Fruit fly (Drosophila melanogaster) whole organism, embryonic: Measurements from ENCODE around the gene CG6414.
A peak's percentile ranks its signal among the peaks of the same experiment; 100 is the strongest.

Source experiments
- Blimp-1 ChIP-seq: fragments of 200-800 bp; sonication (Bioruptor generic); optimal IDR thresholded peaks from 3 replicates; lab custom pipeline; 2018; ENCODE audit warnings: missing biosample characterization, missing genetic modification characterization, mild to moderate bottlenecking, moderate library complexity, missing genetic modification reagents
- CG11398 ChIP-seq: fragments of 200-800 bp; sonication (Bioruptor generic); optimal IDR thresholded peaks from 2 replicates; lab custom pipeline; 2016; ENCODE audit warnings: missing biosample characterization, missing genetic modification characterization
- CG11504 ChIP-seq: fragments of 200-800 bp; sonication (Bioruptor generic); optimal IDR thresholded peaks from 3 replicates; lab custom pipeline; 2019; ENCODE audit warnings: missing biosample characterization, mild to moderate bottlenecking, missing genetic modification characterization, moderate library complexity
- CG11695 ChIP-seq: fragments of 200-800 bp; sonication (Bioruptor generic); IDR thresholded peaks from 3 replicates; pipeline ENCODE4 v1.3.6; 2022; ENCODE audit warnings: missing biosample characterization, missing genetic modification characterization
- CG12071 ChIP-seq: fragments of 200-800 bp; sonication (Bioruptor generic); optimal IDR thresholded peaks from 3 replicates; lab custom pipeline; 2018; ENCODE audit warnings: missing biosample characterization, mild to moderate bottlenecking, missing genetic modification characterization
- CG12659 ChIP-seq: fragments of 200-800 bp; sonication (Bioruptor generic); optimal IDR thresholded peaks from 3 replicates; lab custom pipeline; 2017; ENCODE audit warnings: mild to moderate bottlenecking, missing biosample characterization, missing genetic modification reagents, missing genetic modification characterization
- CG13424 ChIP-seq: fragments of 200-800 bp; sonication (Bioruptor generic); optimal IDR thresholded peaks from 2 replicates; lab custom pipeline; 2019; ENCODE audit warnings: missing biosample characterization, mild to moderate bottlenecking, missing genetic modification characterization, moderate library complexity
- CG15269 ChIP-seq: fragments of 200-800 bp; sonication (Bioruptor generic); optimal IDR thresholded peaks from 2 replicates; lab custom pipeline; 2018; ENCODE audit warnings: missing biosample characterization, mild to moderate bottlenecking, missing genetic modification characterization, moderate library complexity
- CG1603 ChIP-seq: fragments of 200-800 bp; sonication (Bioruptor generic); optimal IDR thresholded peaks from 2 replicates; lab custom pipeline; 2019; ENCODE audit warnings: missing biosample characterization, mild to moderate bottlenecking, missing genetic modification characterization, moderate library complexity
- CG17359 ChIP-seq: fragments of 200-800 bp; sonication (Bioruptor generic); optimal IDR thresholded peaks from 3 replicates; lab custom pipeline; 2018; ENCODE audit warnings: missing biosample characterization, mild to moderate bottlenecking, missing genetic modification characterization, moderate library complexity
- CG17612 ChIP-seq: fragments of 200-800 bp; sonication (Bioruptor generic); IDR thresholded peaks from 2 replicates; pipeline ENCODE4 v1.3.6; 2022; ENCODE audit warnings: missing biosample characterization, missing genetic modification characterization
- CG2129 ChIP-seq: fragments of 200-800 bp; sonication (Bioruptor generic); IDR thresholded peaks from 2 replicates; pipeline ENCODE4 v1.3.6; 2022; ENCODE audit warnings: missing biosample characterization, missing genetic modification characterization; ENCODE audit not compliant: partially characterized antibody
- CG30403 ChIP-seq: fragments of 200-800 bp; sonication (Bioruptor generic); optimal IDR thresholded peaks from 3 replicates; lab custom pipeline; 2016; ENCODE audit warnings: missing biosample characterization, missing genetic modification characterization
- CG4820 ChIP-seq: fragments of 200-800 bp; sonication (Bioruptor generic); optimal IDR thresholded peaks from 3 replicates; lab custom pipeline; 2016; ENCODE audit warnings: missing biosample characterization, missing genetic modification characterization
- CG5245 ChIP-seq: fragments of 200-800 bp; sonication (Bioruptor generic); optimal IDR thresholded peaks from 3 replicates; lab custom pipeline; 2016; ENCODE audit warnings: missing biosample characterization, missing genetic modification characterization
- CG7556 ChIP-seq: fragments of 200-800 bp; sonication (Bioruptor generic); optimal IDR thresholded peaks from 2 replicates; lab custom pipeline; 2017; ENCODE audit warnings: missing biosample characterization, mild to moderate bottlenecking, missing genetic modification characterization
- CG8924 ChIP-seq: fragments of 200-800 bp; optimal IDR thresholded peaks from 3 replicates; lab custom pipeline; 2019; ENCODE audit warnings: missing biosample characterization, mild to moderate bottlenecking, missing genetic modification characterization, moderate library complexity
- CG9797 ChIP-seq: fragments of 200-800 bp; sonication (Bioruptor generic); optimal IDR thresholded peaks from 3 replicates; lab custom pipeline; 2018; ENCODE audit warnings: missing biosample characterization, mild to moderate bottlenecking, missing genetic modification characterization
- CkIIα-i1 ChIP-seq: fragments of 200-800 bp; sonication (Bioruptor generic); IDR thresholded peaks from 2 replicates; pipeline ENCODE4 v1.3.6; 2022; ENCODE audit warnings: missing biosample characterization, missing genetic modification characterization
- CoRest ChIP-seq: fragments of 200-800 bp; sonication (Bioruptor generic); optimal IDR thresholded peaks from 3 replicates; lab custom pipeline; 2018; ENCODE audit warnings: missing biosample characterization, mild to moderate bottlenecking, missing genetic modification characterization, moderate library complexity
- Fer3 ChIP-seq: fragments of 200-800 bp; sonication (Bioruptor generic); optimal IDR thresholded peaks from 2 replicates; lab custom pipeline; 2018; ENCODE audit warnings: missing biosample characterization, mild to moderate bottlenecking, missing genetic modification characterization, moderate library complexity
- Med ChIP-seq: fragments of 200-800 bp; sonication (Bioruptor generic); peaks from one replicate; lab custom pipeline; 2016; ENCODE audit warnings: missing biosample characterization, missing genetic modification characterization, mild to moderate bottlenecking, inconsistent platforms, moderate library complexity
- Mes4 ChIP-seq: fragments of 200-800 bp; sonication (Bioruptor generic); optimal IDR thresholded peaks from 2 replicates; lab custom pipeline; 2016; ENCODE audit warnings: missing biosample characterization, missing genetic modification characterization
- Oli ChIP-seq: fragments of 200-800 bp; sonication (Bioruptor generic); optimal IDR thresholded peaks from 2 replicates; lab custom pipeline; 2018; ENCODE audit warnings: missing biosample characterization, mild to moderate bottlenecking, missing genetic modification characterization, moderate library complexity
- Ptx1 ChIP-seq: fragments of 200-800 bp; sonication (Bioruptor generic); IDR thresholded peaks from 2 replicates; pipeline ENCODE4 v1.3.6; 2022; ENCODE audit warnings: missing biosample characterization, missing genetic modification characterization
- Sox102F ChIP-seq: fragments of 200-800 bp; sonication (Bioruptor generic); optimal IDR thresholded peaks from 2 replicates; lab custom pipeline; 2018; ENCODE audit warnings: missing biosample characterization, mild to moderate bottlenecking, missing genetic modification characterization, moderate library complexity
- az2 ChIP-seq: fragments of 200-800 bp; sonication (Bioruptor generic); optimal IDR thresholded peaks from 3 replicates; lab custom pipeline; 2016; ENCODE audit warnings: missing biosample characterization, missing genetic modification characterization
- bcd ChIP-seq: fragments of 200-800 bp; sonication (Bioruptor generic); optimal IDR thresholded peaks from 2 replicates; lab custom pipeline; 2017; ENCODE audit warnings: missing biosample characterization, mild to moderate bottlenecking, missing genetic modification characterization
- bsh ChIP-seq, 2 experiments: fragments of 200-800 bp; sonication (Bioruptor generic); optimal IDR thresholded peaks; 2 replicates each; lab custom pipeline; 2017 to 2018; ENCODE audit warnings: mild to moderate bottlenecking in 2 of 2, missing biosample characterization in 2 of 2, missing genetic modification characterization in 2 of 2, moderate library complexity in 1 of 2
- cg ChIP-seq: fragments of 200-800 bp; sonication (Bioruptor generic); optimal IDR thresholded peaks from 3 replicates; lab custom pipeline; 2019; ENCODE audit warnings: missing biosample characterization, mild to moderate bottlenecking, missing genetic modification characterization, moderate library complexity
- dimm ChIP-seq: fragments of 200-800 bp; sonication (Bioruptor generic); IDR thresholded peaks from 2 replicates; pipeline ENCODE4 v1.3.6; 2022; ENCODE audit warnings: missing biosample characterization, missing genetic modification characterization
- dysf ChIP-seq: fragments of 200-800 bp; sonication (Bioruptor generic); IDR thresholded peaks from 3 replicates; pipeline ENCODE4 v1.3.6; 2022; ENCODE audit warnings: missing biosample characterization, missing genetic modification characterization
- esg ChIP-seq: fragments of 200-800 bp; sonication (Bioruptor generic); conservative IDR thresholded peaks from 2 replicates; pipeline ENCODE4 v1.3.6; 2022; ENCODE audit warnings: missing biosample characterization, missing genetic modification characterization
- fd96Cb ChIP-seq: fragments of 200-800 bp; sonication (Bioruptor generic); optimal IDR thresholded peaks from 2 replicates; lab custom pipeline; 2018; ENCODE audit warnings: missing biosample characterization, mild to moderate bottlenecking, missing genetic modification characterization, moderate library complexity
- fu2 ChIP-seq: fragments of 200-800 bp; sonication (Bioruptor generic); optimal IDR thresholded peaks from 2 replicates; lab custom pipeline; 2016; ENCODE audit warnings: missing biosample characterization, missing genetic modification characterization
- gcm2 ChIP-seq: fragments of 200-800 bp; sonication (Bioruptor generic); optimal IDR thresholded peaks from 2 replicates; lab custom pipeline; 2016; ENCODE audit warnings: missing biosample characterization, missing genetic modification characterization
- hkb ChIP-seq, 2 experiments: fragments of 200-800 bp in 1 of 2; fragments of >200 bp in 1 of 2; sonication (Bioruptor generic) in 1 of 2; IDR thresholded peaks in 1 of 2; optimal IDR thresholded peaks in 1 of 2; 2 replicates each; pipeline versions ENCODE4 v1.3.6 to Lab custom; 2017 to 2022; ENCODE audit warnings: missing biosample characterization in 1 of 2, missing genetic modification characterization in 1 of 2
- jing ChIP-seq: fragments of 200-800 bp; sonication (Bioruptor generic); optimal IDR thresholded peaks from 2 replicates; lab custom pipeline; 2018; ENCODE audit warnings: missing biosample characterization, mild to moderate bottlenecking, missing genetic modification characterization
- ken ChIP-seq: fragments of 200-800 bp; sonication (Bioruptor generic); IDR thresholded peaks from 3 replicates; pipeline ENCODE4 v1.3.6; 2022; ENCODE audit warnings: missing biosample characterization, missing genetic modification characterization
- nom ChIP-seq: fragments of 200-800 bp; sonication (Bioruptor generic); optimal IDR thresholded peaks from 2 replicates; lab custom pipeline; 2017; ENCODE audit warnings: missing biosample characterization, missing genetic modification characterization, mild to moderate bottlenecking, moderate library complexity, missing genetic modification reagents
- phol ChIP-seq: fragments of 200-800 bp; sonication (Bioruptor generic); optimal IDR thresholded peaks from 3 replicates; lab custom pipeline; 2018; ENCODE audit warnings: missing biosample characterization, mild to moderate bottlenecking, missing genetic modification characterization, moderate library complexity
- prd ChIP-seq, 3 experiments: fragments of >200 bp in 2 of 3; fragments of 200-800 bp in 1 of 3; sonication (Bioruptor generic) in 1 of 3; optimal IDR thresholded peaks in 2 of 3; IDR thresholded peaks in 1 of 3; 2 replicates in 2 of 3; 3 replicates in 1 of 3; pipeline versions ENCODE4 v1.3.6 to Lab custom; 2017 to 2022; ENCODE audit warnings: missing biosample characterization in 1 of 3, missing genetic modification characterization in 1 of 3
- pzg ChIP-seq: fragments of 200-800 bp; sonication (Bioruptor generic); optimal IDR thresholded peaks from 3 replicates; lab custom pipeline; 2018; ENCODE audit warnings: missing biosample characterization, mild to moderate bottlenecking, missing genetic modification characterization, moderate library complexity
- stc ChIP-seq: fragments of 200-800 bp; sonication (Bioruptor generic); IDR thresholded peaks from 2 replicates; pipeline ENCODE4 v1.3.6; 2022; ENCODE audit warnings: missing biosample characterization, missing genetic modification characterization
- tap ChIP-seq: fragments of 200-800 bp; optimal IDR thresholded peaks from 3 replicates; lab custom pipeline; 2019; ENCODE audit warnings: missing biosample characterization, mild to moderate bottlenecking, missing genetic modification characterization, moderate library complexity
- tll ChIP-seq, 2 experiments: fragments of 200-800 bp in 1 of 2; fragments of >200 bp in 1 of 2; sonication (Bioruptor generic) in 1 of 2; optimal IDR thresholded peaks; 2 replicates each; lab custom pipeline; 2017 to 2019; ENCODE audit warnings: missing biosample characterization in 2 of 2, missing genetic modification characterization in 2 of 2, mild to moderate bottlenecking in 1 of 2, moderate library complexity in 1 of 2
- vnd ChIP-seq: fragments of 200-800 bp; sonication (Bioruptor generic); IDR thresholded peaks from 3 replicates; pipeline ENCODE4 v1.3.6; 2022; ENCODE audit warnings: missing biosample characterization, missing genetic modification characterization; ENCODE audit not compliant: partially characterized antibody
- vvl ChIP-seq: fragments of 200-800 bp; sonication (Bioruptor generic); IDR thresholded peaks from 2 replicates; pipeline ENCODE4 v1.3.6; 2022; ENCODE audit warnings: missing biosample characterization, missing genetic modification characterization

CG6414 gene

dm6 chrX:3931669-3932068, 39.5 kb downstream of the CG6414 start (continued):
- TF ChIP-seq Mes4, result no peak
- TF ChIP-seq Fer3 (tag; lab: Kevin White, UChicago), result no peak
- no peak for TF ChIP-seq CG17612 (GFP tag; lab: Robert Waterston, UW)
- peak; percentile 21 for TF ChIP-seq CG13424 (tag; lab: Kevin White, UChicago)
- TF ChIP-seq CG4820, result peak; percentile 5
- TF ChIP-seq dimm (GFP tag; lab: Robert Waterston, UW), result no peak
- peak; percentile 17 for TF ChIP-seq CoRest
- peak; percentile 17 for TF ChIP-seq bcd (GFP tag; lab: Kevin White, UChicago)
- TF ChIP-seq CG11398 (GFP tag; lab: Kevin White, UChicago), result no peak
- TF ChIP-seq Sox102F (GFP tag; lab: Kevin White, UChicago), result peak; percentile 44
- TF ChIP-seq CG11504 (tag; lab: Kevin White, UChicago), result peak; percentile 59
- no peak for TF ChIP-seq tll (GFP tag; optimal IDR thresholded peaks at IDR 0.05; lab: Kevin White, UChicago)
- 0 out of 3 replicates have a peak, but pooled peaks have one; percentile 31 for TF ChIP-seq dysf (GFP tag; lab: Robert Waterston, UW)
- TF ChIP-seq tap, result no peak
- peak; percentile 40; the same call in 1 of the 2 replicates for TF ChIP-seq vvl (GFP tag; lab: Robert Waterston, UW)
- peak; percentile 33 for TF ChIP-seq az2 (GFP tag; lab: Kevin White, UChicago)
- no peak for TF ChIP-seq CG9797 (GFP tag; lab: Kevin White, UChicago)
- peak; percentile 5 for TF ChIP-seq jing (GFP tag; lab: Kevin White, UChicago)
- TF ChIP-seq Ptx1 (GFP tag; lab: Robert Waterston, UW), result peak; percentile 42
- no peak for TF ChIP-seq fu2 (GFP tag; lab: Kevin White, UChicago)
- TF ChIP-seq Blimp-1 (GFP tag; lab: Kevin White, UChicago), result peak; percentile 35
- no peak for TF ChIP-seq CkIIα-i1 (GFP tag; lab: Robert Waterston, UW)
- peak; percentile 36 to 51 for TF ChIP-seq bsh (GFP tag; optimal IDR thresholded peaks at IDR 0.05; lab: Kevin White, UChicago)
- TF ChIP-seq CG30403 (GFP tag; lab: Kevin White, UChicago), result peak; percentile 16
- TF ChIP-seq pzg (GFP tag; lab: Kevin White, UChicago), result no peak
- TF ChIP-seq gcm2 (GFP tag; lab: Kevin White, UChicago), result no peak
- TF ChIP-seq CG15269 (tag; lab: Kevin White, UChicago), result peak; percentile 11
- no peak for TF ChIP-seq vnd (GFP tag; lab: Robert Waterston, UW)
- TF ChIP-seq cg, result no peak
- 0 out of 3 replicates have a peak, but pooled peaks have one; percentile 24 for TF ChIP-seq ken
- TF ChIP-seq hkb (optimal IDR thresholded peaks at IDR 0.05; lab: Kevin White, UChicago), result no peak
- TF ChIP-seq hkb (GFP tag; IDR thresholded peaks at IDR 0.05; lab: Robert Waterston, UW), result peak; percentile 52; the same call in 1 of the 2 replicates
- peak; percentile 68 for TF ChIP-seq Med
- TF ChIP-seq CG5245 (GFP tag; lab: Kevin White, UChicago), result no peak
- peak; percentile 31 for TF ChIP-seq fd96Cb (tag; lab: Kevin White, UChicago)
- peak; percentile 42 for TF ChIP-seq phol (tag; lab: Kevin White, UChicago)
- 0 out of 2 replicates have a peak, but pooled peaks have one; percentile 8 for TF ChIP-seq esg
- no peak for TF ChIP-seq CG2129 (GFP tag; lab: Robert Waterston, UW)
- TF ChIP-seq CG7556, result no peak
- TF ChIP-seq CG17359 (tag; lab: Kevin White, UChicago), result peak; percentile 30
- TF ChIP-seq CG1603 (tag; lab: Kevin White, UChicago), result peak; percentile 44
- TF ChIP-seq nom (GFP tag; lab: Kevin White, UChicago), result peak; percentile 20
- TF ChIP-seq prd (optimal IDR thresholded peaks at IDR 0.05; lab: Kevin White, UChicago), result no peak
- TF ChIP-seq prd (GFP tag; IDR thresholded peaks at IDR 0.05; lab: Robert Waterston, UW), result peak; percentile 65; the same call in 2 of the 3 replicates
- TF ChIP-seq stc (GFP tag; lab: Robert Waterston, UW), result 0 out of 2 replicates have a peak, but pooled peaks have one; percentile 7
- TF ChIP-seq CG12071 (GFP tag; lab: Kevin White, UChicago), result no peak
- TF ChIP-seq Oli (tag; lab: Kevin White, UChicago), result peak; percentile 39
- TF ChIP-seq CG8924 (tag; lab: Kevin White, UChicago), result peak; percentile 13
- TF ChIP-seq CG11695 (GFP tag; lab: Robert Waterston, UW), result no peak
- peak; percentile 8 for TF ChIP-seq CG12659 (GFP tag; lab: Kevin White, UChicago)
